Worm (Caenorhabditis elegans) whole organism, L4/young adult: ENCODE measurements around the gene irld-21.

Experiments used
- dao-5 ChIP-seq: sonication (generic microtip); optimal IDR thresholded peaks from 2 replicates; lab custom pipeline; 2016; ENCODE audit warnings: missing genotype, missing genetic modification characterization, moderate library complexity, missing compliant biosample characterization
- him-1 ChIP-seq: sonication (generic microtip); optimal IDR thresholded peaks from 2 replicates; lab custom pipeline; 2016; ENCODE audit warnings: missing genotype, missing genetic modification reagents, missing genetic modification characterization, missing compliant biosample characterization

DNA sequence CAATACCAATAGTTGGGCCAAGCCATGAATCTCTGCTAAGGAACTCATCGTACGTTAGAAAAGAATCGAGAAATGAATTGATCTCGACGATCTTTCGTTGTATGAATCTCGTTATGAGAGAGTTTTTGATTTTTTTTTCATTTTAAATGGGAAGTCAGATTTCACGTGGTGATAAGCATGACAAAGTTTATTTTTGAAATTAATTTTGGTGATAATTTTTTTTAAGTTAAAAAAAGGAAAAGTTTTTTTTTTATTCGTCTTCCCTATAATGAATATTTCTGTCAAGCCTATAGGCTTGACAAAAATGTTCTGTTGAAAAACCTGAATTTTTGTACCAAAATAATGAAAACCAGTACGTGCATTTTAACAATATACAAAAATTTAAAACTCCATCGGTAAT lies 13.7 kb upstream of the irld-21 start, which contains the start of gene K08F4.5:
- TF ChIP-seq him-1 (tag; lab: Kevin White, UChicago) (no peak), dao-5 (tag; lab: Kevin White, UChicago) (no peak)
